Fruit fly (Drosophila melanogaster): ENCODE measurements around the gene CG31743.
A peak's percentile ranks its signal among the peaks of the same experiment; 100 is the strongest.

The CG31743 gene

DNA sequence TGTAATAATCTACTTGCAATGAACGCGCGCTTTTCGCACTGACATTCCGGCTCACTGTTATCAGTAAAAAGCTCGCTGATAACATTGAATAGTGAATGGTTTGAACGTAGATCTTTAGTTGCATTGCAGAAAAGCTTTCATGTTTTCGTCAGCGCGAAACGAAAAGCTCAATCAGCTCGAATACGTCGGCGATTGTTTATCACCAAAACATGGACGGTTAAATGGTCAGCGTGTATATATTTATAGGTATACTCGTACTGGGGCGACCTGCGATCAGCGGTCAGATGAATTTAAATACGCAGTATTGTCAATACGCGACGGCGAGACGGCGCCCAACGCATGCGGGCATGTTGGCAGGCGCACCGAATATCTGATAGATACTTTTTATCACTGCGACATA is 7.1 kb downstream of the CG31743 start:
- TF ChIP-seq Rel (GFP tag; optimal IDR thresholded peaks at IDR 0.05) = no peak
- peak; percentile 64 for TF ChIP-seq Rel (tag; optimal IDR thresholded peaks at IDR 0.05)
- TF ChIP-seq Hnf4 (GFP tag; optimal IDR thresholded peaks at IDR 0.05) = no peak

DNA sequence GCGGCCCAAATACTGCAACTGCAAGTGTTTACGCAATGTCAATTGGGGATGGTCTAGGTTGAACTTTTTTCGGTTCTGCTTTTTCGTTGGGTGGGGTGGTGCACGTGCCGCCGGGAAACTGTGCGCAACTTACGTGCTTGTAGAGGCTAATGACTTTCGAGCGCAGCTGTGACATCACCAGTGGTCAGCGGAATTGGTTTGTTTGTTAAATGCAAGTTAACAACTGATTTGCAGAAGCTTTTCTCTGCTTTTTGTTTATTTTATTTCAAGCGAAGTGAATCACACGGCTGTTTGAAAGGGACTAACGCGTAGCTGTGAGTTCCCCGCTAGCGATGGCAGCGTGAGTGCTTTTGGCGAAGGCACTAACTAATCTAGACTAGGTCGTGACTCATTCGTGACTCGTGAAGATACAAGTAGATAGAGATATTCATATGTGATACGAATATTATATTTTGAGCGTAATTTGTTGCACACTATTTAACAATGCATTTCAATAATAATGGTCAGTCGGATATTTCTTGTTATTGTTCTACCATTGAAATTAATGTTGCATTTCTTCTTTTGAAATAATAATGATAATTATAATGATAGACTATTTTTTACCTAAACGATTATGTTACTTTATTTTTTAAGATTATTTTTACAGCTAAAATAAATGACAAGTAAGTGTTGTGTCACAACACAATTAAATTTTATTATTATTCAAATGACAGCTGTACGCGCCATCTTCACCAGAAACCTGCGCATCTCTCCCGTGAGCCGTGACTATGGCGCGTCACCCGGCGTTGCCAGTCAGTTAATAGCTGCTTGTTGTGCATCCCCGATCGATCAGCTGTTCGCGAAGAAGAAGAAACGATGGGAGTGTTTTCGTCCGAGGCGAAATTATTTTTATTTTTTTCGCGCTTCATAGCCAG is 8.6 kb downstream of the CG31743 start, which contains the start of the genes osi and tweek:
TSS of gene osi (minus strand) at position 307 of the 914 bp plus-strand sequence.
TSS of gene tweek (plus strand) at position 831 of the 914 bp plus-strand sequence.
- TF ChIP-seq Hr78 (GFP tag; optimal IDR thresholded peaks at IDR 0.05) (no peak), Vsx2 (GFP tag; optimal IDR thresholded peaks at IDR 0.05; ENCODE audit: partially characterized antibody) (no peak), GATAd (GFP tag; optimal IDR thresholded peaks at IDR 0.05) (peak; percentile 10), pan (optimal IDR thresholded peaks at IDR 0.05) (no peak), dl (GFP tag; optimal IDR thresholded peaks at IDR 0.05; ENCODE audit: insufficient read depth in 1 of 2, partially characterized antibody in 2 of 2) (no peak), brk (GFP tag; optimal IDR thresholded peaks at IDR 0.05) (peak; percentile 28), CrebA (GFP tag; optimal IDR thresholded peaks at IDR 0.05; ENCODE audit: borderline replicate concordance) (no peak), dsf (GFP tag; optimal IDR thresholded peaks at IDR 0.05; ENCODE audit: borderline replicate concordance) (peak; percentile 60), Dfd (GFP tag; optimal IDR thresholded peaks at IDR 0.05) (no peak), CG32264 (GFP tag; optimal IDR thresholded peaks at IDR 0.05) (no peak), Myc (optimal IDR thresholded peaks at IDR 0.05) (peak; percentile 87), tai (GFP tag; optimal IDR thresholded peaks at IDR 0.05) (no peak), usp (GFP tag; optimal IDR thresholded peaks at IDR 0.05) (no peak), Dif (GFP tag; optimal IDR thresholded peaks at IDR 0.05; ENCODE audit: partially characterized antibody) (no peak), fru (GFP tag; optimal IDR thresholded peaks at IDR 0.05) (peak; percentile 39), foxo (GFP tag; optimal IDR thresholded peaks at IDR 0.05) (peak in 1 of 2 experiments; percentile 65), Mio (GFP tag; optimal IDR thresholded peaks at IDR 0.05) (no peak), Hr83 (GFP tag; optimal IDR thresholded peaks at IDR 0.05; ENCODE audit: poor library complexity, severe bottlenecking) (peak; percentile 79), psq (GFP tag; optimal IDR thresholded peaks at IDR 0.05) (peak; percentile 59), Sp1 (GFP tag; optimal IDR thresholded peaks at IDR 0.05) (peak; percentile 26), rgr (GFP tag; optimal IDR thresholded peaks at IDR 0.05) (peak; percentile 55), sage (GFP tag; optimal IDR thresholded peaks at IDR 0.05) (no peak), dmrt93B (GFP tag; optimal IDR thresholded peaks at IDR 0.05) (peak; percentile 20), CG9705 (GFP tag; optimal IDR thresholded peaks at IDR 0.05) (no peak), woc (GFP tag; optimal IDR thresholded peaks at IDR 0.05) (peak; percentile 87), h (GFP tag; optimal IDR thresholded peaks at IDR 0.05) (peak; percentile 58), ey (GFP tag; optimal IDR thresholded peaks at IDR 0.05) (peak; percentile 44), lola (GFP tag; optimal IDR thresholded peaks at IDR 0.05) (no peak), Hnf4 (GFP tag; optimal IDR thresholded peaks at IDR 0.05) (peak; percentile 78), OdsH (GFP tag; optimal IDR thresholded peaks at IDR 0.05) (peak; percentile 44), br (GFP tag; optimal IDR thresholded peaks at IDR 0.05) (peak; percentile 36), HLH106 (tag; optimal IDR thresholded peaks at IDR 0.05) (peak; percentile 36), Abd-B (GFP tag; optimal IDR thresholded peaks at IDR 0.05) (no peak), Rel (GFP tag; optimal IDR thresholded peaks at IDR 0.05) (no peak), Rel (tag; optimal IDR thresholded peaks at IDR 0.05) (peak; percentile 100), N (GFP tag; optimal IDR thresholded peaks at IDR 0.05) (no peak), sv (GFP tag; optimal IDR thresholded peaks at IDR 0.05) (peak; percentile 61), jim (GFP tag; optimal IDR thresholded peaks at IDR 0.05) (no peak), Jra (GFP tag; optimal IDR thresholded peaks at IDR 0.05) (peak; percentile 78)
